Fruit fly (Drosophila melanogaster): ENCODE data around the gene Unc-76.

Unc-76 gene

dm6 chrX:2087501-2087900, 7.1 kb downstream of the Unc-76 start (continued):
- TF ChIP-seq ftz-f1 (GFP tag; optimal IDR thresholded peaks at IDR 0.05) (no peak), CG30431 (GFP tag; optimal IDR thresholded peaks at IDR 0.05) (peak; percentile 36), Med (GFP tag) (peak; percentile 89), CG4360 (GFP tag; IDR thresholded peaks at IDR 0.05) (0 out of 2 replicates have a peak, but pooled peaks have one; percentile 33), nerfin-1 (tag; optimal IDR thresholded peaks at IDR 0.05) (no peak), pum (GFP tag; optimal IDR thresholded peaks at IDR 0.05) (peak; percentile 36), az2 (GFP tag; optimal IDR thresholded peaks at IDR 0.05) (peak; percentile 47), mam (GFP tag; optimal IDR thresholded peaks at IDR 0.05) (peak; percentile 41), disco-r (GFP tag; optimal IDR thresholded peaks at IDR 0.05) (no peak), CG6254 (GFP tag; optimal IDR thresholded peaks at IDR 0.05) (peak; percentile 99), danr (GFP tag; IDR thresholded peaks at IDR 0.05) (peak; percentile 40; the same call in 1 of the 2 replicates), ems (GFP tag; optimal IDR thresholded peaks at IDR 0.05) (peak; percentile 25), CG14667 (GFP tag; IDR thresholded peaks at IDR 0.05) (peak; percentile 51), CG11456 (GFP tag; IDR thresholded peaks at IDR 0.05) (0 out of 3 replicates have a peak, but pooled peaks have one; percentile 52), dmrt99B (tag; optimal IDR thresholded peaks at IDR 0.05) (peak; percentile 76), Atf6 (GFP tag; IDR thresholded peaks at IDR 0.05) (no peak), br (optimal IDR thresholded peaks at IDR 0.05) (no peak), run (tag; optimal IDR thresholded peaks at IDR 0.05) (peak; percentile 13), Nf-YC (tag; optimal IDR thresholded peaks at IDR 0.05) (no peak), ERR (GFP tag; optimal IDR thresholded peaks at IDR 0.05) (no peak), ase (GFP tag; IDR thresholded peaks at IDR 0.05) (peak; percentile 63; the same call in 1 of the 3 replicates), sr (GFP tag; IDR thresholded peaks at IDR 0.05) (no peak; the same call in 2 of the 3 replicates), CG31388 (GFP tag; optimal IDR thresholded peaks at IDR 0.05) (no peak), NfI (GFP tag; optimal IDR thresholded peaks at IDR 0.05) (peak; percentile 68), Dad (GFP tag; optimal IDR thresholded peaks at IDR 0.05) (peak; percentile 27), CG15514 (GFP tag; optimal IDR thresholded peaks at IDR 0.05) (no peak), grn (GFP tag; optimal IDR thresholded peaks at IDR 0.05) (no peak), sob (GFP tag; IDR thresholded peaks at IDR 0.05) (peak; percentile 47; the same call in 1 of the 2 replicates), CG10979 (tag; optimal IDR thresholded peaks at IDR 0.05) (peak; percentile 47), sima (GFP tag; optimal IDR thresholded peaks at IDR 0.05) (no peak), lab (GFP tag; optimal IDR thresholded peaks at IDR 0.05) (peak; percentile 63), CG8944 (GFP tag; optimal IDR thresholded peaks at IDR 0.05) (peak; percentile 26), CG15073 (GFP tag; optimal IDR thresholded peaks at IDR 0.05) (no peak), Xbp1 (GFP tag; optimal IDR thresholded peaks at IDR 0.05) (peak; percentile 60), YL-1 (GFP tag; optimal IDR thresholded peaks at IDR 0.05) (no peak), peb (GFP tag; IDR thresholded peaks at IDR 0.05) (no peak), tna (GFP tag; IDR thresholded peaks at IDR 0.05; ENCODE audit: partially characterized antibody) (no peak), gem (tag; optimal IDR thresholded peaks at IDR 0.05) (peak; percentile 74), tgo (GFP tag; IDR thresholded peaks at IDR 0.05) (peak; percentile 37; the same call in 1 of the 3 replicates), klu (GFP tag; IDR thresholded peaks at IDR 0.05) (0 out of 2 replicates have a peak, but pooled peaks have one; percentile 39), CG18011 (GFP tag; optimal IDR thresholded peaks at IDR 0.05) (peak; percentile 29), org-1 (GFP tag; optimal IDR thresholded peaks at IDR 0.05) (peak; percentile 54), CG9215 (GFP tag; IDR thresholded peaks at IDR 0.05) (0 out of 2 replicates have a peak, but pooled peaks have one; percentile 12), dati (GFP tag; IDR thresholded peaks at IDR 0.05) (peak; percentile 60), pita (GFP tag; optimal IDR thresholded peaks at IDR 0.05) (no peak), dm (GFP tag; optimal IDR thresholded peaks at IDR 0.05) (peak; percentile 52), Hsf (GFP tag; optimal IDR thresholded peaks at IDR 0.05) (peak; percentile 48), CG31365 (tag; optimal IDR thresholded peaks at IDR 0.05) (no peak), Dfd (GFP tag; optimal IDR thresholded peaks at IDR 0.05) (no peak), zfh1 (GFP tag; IDR thresholded peaks at IDR 0.05) (peak; percentile 69; the same call in 2 of the 3 replicates), Doc3 (GFP tag; IDR thresholded peaks at IDR 0.05; ENCODE audit: partially characterized antibody) (no peak), Gug (GFP tag; IDR thresholded peaks at IDR 0.05) (peak; percentile 73)
